Worm (Caenorhabditis elegans) whole organism, L1 larva: ENCODE data around the gene srh-56.

Source experiments
- ama-1 ChIP-seq: fragments of 150-350 bp; optimal IDR thresholded peaks from 2 replicates; lab custom pipeline; 2014
- egl-13 ChIP-seq: sonication (generic microtip); optimal IDR thresholded peaks from 2 replicates; lab custom pipeline; 2016; ENCODE audit warnings: missing genotype, missing genetic modification reagents, missing genetic modification characterization, missing compliant biosample characterization
- egl-27 ChIP-seq, 2 experiments: fragments of 150-350 bp in 1 of 2; sonication (generic microtip); optimal IDR thresholded peaks; 3 replicates each; lab custom pipeline; 2017 to 2018; ENCODE audit warnings: missing biosample characterization in 2 of 2, missing genetic modification characterization in 2 of 2, missing genetic modification reagents in 2 of 2
- elt-3 ChIP-seq, 6 experiments: fragments of 150-350 bp in 1 of 6; sonication (generic microtip); optimal IDR thresholded peaks; 2 replicates each; lab custom pipeline; 2017 to 2018; ENCODE audit warnings: missing biosample characterization in 6 of 6, missing genetic modification characterization in 6 of 6, inconsistent platforms in 1 of 6
- irx-1 ChIP-seq: sonication (generic microtip); optimal IDR thresholded peaks from 2 replicates; lab custom pipeline; 2016; ENCODE audit warnings: missing genetic modification characterization, missing compliant biosample characterization
- lin-13 ChIP-seq: fragments of 150-350 bp; optimal IDR thresholded peaks from 2 replicates; lab custom pipeline; 2014; ENCODE audit warnings: missing biosample characterization, missing genetic modification reagents, missing genetic modification characterization
- nhr-85 ChIP-seq: sonication (generic microtip); peaks from one replicate; lab custom pipeline; 2016; ENCODE audit warnings: missing genetic modification characterization, inconsistent platforms, missing compliant biosample characterization
- pqm-1 ChIP-seq: sonication (generic microtip); optimal IDR thresholded peaks from 3 replicates; lab custom pipeline; 2017; ENCODE audit warnings: missing biosample characterization, missing genetic modification characterization
- skn-1 ChIP-seq: fragments of 150-350 bp; optimal IDR thresholded peaks from 2 replicates; lab custom pipeline; 2014; ENCODE audit warnings: missing biosample characterization, missing genetic modification characterization
- snpc-4 ChIP-seq: fragments of 150-350 bp; optimal IDR thresholded peaks from 2 replicates; lab custom pipeline; 2014; ENCODE audit warnings: missing biosample characterization, missing genetic modification characterization
- unc-130 ChIP-seq: fragments of 150-350 bp; optimal IDR thresholded peaks from 2 replicates; lab custom pipeline; 2017; ENCODE audit warnings: missing biosample characterization, missing genetic modification characterization, inconsistent platforms
- zag-1 ChIP-seq: fragments of 150-350 bp; optimal IDR thresholded peaks from 2 replicates; lab custom pipeline; 2014; ENCODE audit warnings: missing biosample characterization, missing genetic modification characterization
- ztf-11 ChIP-seq, 2 experiments: sonication (generic microtip); optimal IDR thresholded peaks; 2 replicates each; lab custom pipeline; 2016 to 2017; ENCODE audit warnings: missing genetic modification characterization in 2 of 2, missing biosample characterization in 1 of 2, missing compliant biosample characterization in 1 of 2

DNA sequence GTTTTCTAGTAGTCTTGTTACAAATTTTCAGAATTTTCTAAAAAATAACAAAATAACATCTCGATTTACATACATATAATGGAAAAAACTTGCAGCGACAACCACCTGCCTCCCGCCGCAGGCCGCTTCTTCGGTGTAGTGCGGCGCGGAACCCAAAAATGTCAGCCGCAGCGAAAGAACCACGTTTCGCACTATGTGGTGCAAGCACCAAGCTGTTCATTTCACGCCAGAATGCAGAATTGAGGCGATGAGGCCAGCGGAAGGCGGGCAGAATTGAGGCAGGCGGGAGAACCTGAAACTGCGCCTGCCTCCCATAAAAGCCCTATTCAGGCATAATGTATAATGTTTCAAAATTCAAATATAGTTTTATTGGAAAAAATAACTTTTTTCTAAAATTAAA lies 10.2 kb upstream of the srh-56 start:
- TF ChIP-seq irx-1 (tag; lab: Kevin White, UChicago) = no peak
- TF ChIP-seq zag-1 (tag; lab: Kevin White, UChicago) = no peak
- TF ChIP-seq skn-1 (tag; lab: Kevin White, UChicago) = no peak
- TF ChIP-seq pqm-1 (tag; lab: Kevin White, UChicago) = no peak
- TF ChIP-seq ztf-11 (tag; optimal IDR thresholded peaks at IDR 0.05; lab: Kevin White, UChicago) = no peak
- no peak for TF ChIP-seq nhr-85 (tag; lab: Kevin White, UChicago)
- TF ChIP-seq egl-13 (tag; lab: Kevin White, UChicago) = no peak
- no peak for TF ChIP-seq egl-27 (tag; optimal IDR thresholded peaks at IDR 0.05; lab: Kevin White, UChicago)
- TF ChIP-seq unc-130 (tag; lab: Kevin White, UChicago) = no peak
- TF ChIP-seq snpc-4 (tag; lab: Kevin White, UChicago) = no peak
- TF ChIP-seq lin-13 = no peak
- TF ChIP-seq elt-3 (tag; optimal IDR thresholded peaks at IDR 0.05; lab: Kevin White, UChicago) = no peak
- no peak for TF ChIP-seq ama-1 (lab: Kevin White, UChicago)
